Fruit fly (Drosophila melanogaster): ENCODE measurements around the gene mio.
A peak's percentile ranks its signal among the peaks of the same experiment; 100 is the strongest.

dm6 chr2L:2182735-2183340, 34.3 kb upstream of the mio start:
- peak; percentile 87 for TF ChIP-seq CG4496 (GFP tag; IDR thresholded peaks at IDR 0.05)
- no peak for TF ChIP-seq CG32121 (GFP tag; IDR thresholded peaks at IDR 0.05)
- peak; percentile 61 for TF ChIP-seq Ets98B (GFP tag; IDR thresholded peaks at IDR 0.05)
- TF ChIP-seq CG17806 (tag; optimal IDR thresholded peaks at IDR 0.05) = peak; percentile 87
- peak; percentile 87 for TF ChIP-seq CG14655 (GFP tag; optimal IDR thresholded peaks at IDR 0.05)
- no peak for TF ChIP-seq CG10348 (GFP tag; IDR thresholded peaks at IDR 0.05)
- peak; percentile 65 for TF ChIP-seq CG13204 (GFP tag; optimal IDR thresholded peaks at IDR 0.05)
- peak; percentile 88 for TF ChIP-seq CG9948 (tag; optimal IDR thresholded peaks at IDR 0.05)
- no peak for TF ChIP-seq D1 (tag; optimal IDR thresholded peaks at IDR 0.05)
- TF ChIP-seq CG8301 (tag; optimal IDR thresholded peaks at IDR 0.05) = peak; percentile 75
- TF ChIP-seq Pif1B (GFP tag; optimal IDR thresholded peaks at IDR 0.05) = peak; percentile 79
- TF ChIP-seq CG34367 (tag; optimal IDR thresholded peaks at IDR 0.05) = peak; percentile 86
